Fruit fly (Drosophila melanogaster) whole organism, prepupa: ENCODE data around the gene aph-1.

ENCODE experiments used
- CG6276 ChIP-seq: fragments of 200-800 bp; sonication (Bioruptor generic); optimal IDR thresholded peaks from 2 replicates; lab custom pipeline; 2017; ENCODE audit warnings: missing biosample characterization, mild to moderate bottlenecking, missing genetic modification characterization
- Eip75B ChIP-seq: fragments of 200-800 bp; sonication (Bioruptor generic); optimal IDR thresholded peaks from 3 replicates; lab custom pipeline; 2016; ENCODE audit warnings: missing biosample characterization, missing genetic modification characterization
- topi ChIP-seq: fragments of 200-800 bp; sonication (Bioruptor generic); optimal IDR thresholded peaks from 3 replicates; lab custom pipeline; 2016; ENCODE audit warnings: missing biosample characterization, missing genetic modification characterization
- vri ChIP-seq: fragments of 200-800 bp; sonication (Bioruptor generic); optimal IDR thresholded peaks from 3 replicates; lab custom pipeline; 2016; ENCODE audit warnings: missing biosample characterization, mild to moderate bottlenecking, missing genetic modification characterization

dm6 chr2L:2806190-2806763 lies 40.2 kb downstream of the aph-1 start:
- peak; percentile 19 for TF ChIP-seq Eip75B (GFP tag; lab: Kevin White, UChicago)
- TF ChIP-seq vri (GFP tag; lab: Kevin White, UChicago): no peak
- TF ChIP-seq topi (GFP tag; lab: Kevin White, UChicago): no peak
- TF ChIP-seq CG6276: peak; percentile 64
